Fruit fly (Drosophila melanogaster): ENCODE data around the gene side-VI.

DNA sequence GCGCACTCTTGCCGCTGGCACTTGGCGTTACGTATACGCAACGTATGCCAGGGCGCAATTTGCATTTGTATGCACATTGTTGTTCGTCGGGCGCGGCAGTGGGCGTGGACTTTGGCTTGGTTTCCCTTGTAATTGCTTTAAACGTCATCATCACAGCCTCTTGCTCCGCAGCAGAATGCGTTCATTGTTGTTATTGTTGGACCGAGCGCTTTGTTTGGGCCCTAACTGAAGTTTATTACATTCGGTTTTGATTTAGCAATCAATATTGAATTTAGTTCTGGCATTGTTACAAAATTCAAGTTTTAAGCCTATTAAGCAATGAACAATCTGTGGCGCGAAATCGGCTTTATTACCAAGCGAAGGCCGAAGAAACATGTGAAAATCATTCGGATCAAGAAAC lies 115.9 kb downstream of the side-VI start, which contains the start of gene CG43449:
- TF ChIP-seq psq (GFP tag; optimal IDR thresholded peaks at IDR 0.05), result no peak
- no peak for TF ChIP-seq br (GFP tag; optimal IDR thresholded peaks at IDR 0.05)
- no peak for TF ChIP-seq Hr83 (GFP tag; optimal IDR thresholded peaks at IDR 0.05; ENCODE audit: poor library complexity, severe bottlenecking)
- TF ChIP-seq jim (GFP tag; optimal IDR thresholded peaks at IDR 0.05), result no peak
- no peak for TF ChIP-seq Dif (GFP tag; optimal IDR thresholded peaks at IDR 0.05; ENCODE audit: partially characterized antibody)
- TF ChIP-seq lola (GFP tag; optimal IDR thresholded peaks at IDR 0.05), result no peak
- no peak for TF ChIP-seq Vsx2 (GFP tag; optimal IDR thresholded peaks at IDR 0.05; ENCODE audit: partially characterized antibody)
- no peak for TF ChIP-seq CG9705 (GFP tag; optimal IDR thresholded peaks at IDR 0.05)
- no peak for TF ChIP-seq pan (optimal IDR thresholded peaks at IDR 0.05)
